Worm (Caenorhabditis elegans) whole organism, L4/young adult: ENCODE results near the gene slc-9B.1.

Experiments used
- W03F9.2 ChIP-seq: fragments of 150-350 bp; optimal IDR thresholded peaks from 2 replicates; lab custom pipeline; 2014; ENCODE audit warnings: missing biosample characterization, missing genetic modification characterization
- him-1 ChIP-seq: sonication (generic microtip); optimal IDR thresholded peaks from 2 replicates; lab custom pipeline; 2016; ENCODE audit warnings: missing genotype, missing genetic modification reagents, missing genetic modification characterization, missing compliant biosample characterization

- TF ChIP-seq W03F9.2 (tag; lab: Kevin White, UChicago) (no peak), him-1 (tag; lab: Kevin White, UChicago) (no peak)
Measured at ce11 chrX:10321401-10321800, 42.0 kb downstream of the slc-9B.1 start.
